Worm (Caenorhabditis elegans) whole organism, L3 larva: ENCODE measurements around the gene K09E4.3.

Experiments used
- R02D3.7 ChIP-seq: fragments of 150-350 bp; optimal IDR thresholded peaks from 2 replicates; lab custom pipeline; 2014; ENCODE audit warnings: missing biosample characterization, missing genetic modification characterization
- jun-1 ChIP-seq: fragments of 150-350 bp; optimal IDR thresholded peaks from 2 replicates; lab custom pipeline; 2014; ENCODE audit warnings: missing biosample characterization, missing genetic modification reagents, missing genetic modification characterization
- nhr-12 ChIP-seq: fragments of 150-350 bp; optimal IDR thresholded peaks from 2 replicates; lab custom pipeline; 2014; ENCODE audit warnings: missing biosample characterization, missing genetic modification characterization
- nhr-76 ChIP-seq: fragments of 150-350 bp; sonication (generic microtip); optimal IDR thresholded peaks from 5 replicates; lab custom pipeline; 2014; ENCODE audit warnings: missing biosample characterization, missing genetic modification characterization
- skn-1 ChIP-seq: fragments of 150-350 bp; optimal IDR thresholded peaks from 2 replicates; lab custom pipeline; 2014; ENCODE audit warnings: missing biosample characterization, missing genetic modification characterization

DNA sequence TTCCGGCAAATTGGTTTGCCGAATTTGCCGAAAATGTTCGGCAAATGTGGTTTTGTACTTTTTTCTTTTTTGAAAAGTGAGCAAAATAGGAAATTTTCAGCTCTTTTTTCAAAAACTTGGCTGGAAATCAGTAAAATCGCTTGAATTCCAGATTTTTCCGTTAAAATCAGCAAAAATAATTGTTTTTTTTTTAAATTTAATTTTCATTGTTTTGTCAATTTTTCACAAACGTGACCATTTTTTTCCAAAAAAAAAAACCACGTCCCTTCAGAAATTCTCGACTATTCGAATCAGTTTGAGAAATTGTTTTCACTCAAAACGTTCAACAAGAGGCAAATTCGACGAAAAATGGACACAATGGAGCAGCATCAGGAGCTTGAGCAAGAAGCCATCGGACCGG lies 10.8 kb upstream of the K09E4.3 start, which contains the start of gene K09E4.1:
- no peak for TF ChIP-seq skn-1 (tag; lab: Kevin White, UChicago)
- TF ChIP-seq nhr-12 = no peak
- no peak for TF ChIP-seq nhr-76 (tag; lab: Kevin White, UChicago)
- TF ChIP-seq R02D3.7 (tag; lab: Kevin White, UChicago) = no peak
- TF ChIP-seq jun-1 = no peak
